Worm (Caenorhabditis elegans) whole organism, young adult: ENCODE data around the gene ins-23.

Source experiments
- B0261.1 ChIP-seq: sonication (generic microtip); optimal IDR thresholded peaks from 2 replicates; lab custom pipeline; 2016; ENCODE audit warnings: mild to moderate bottlenecking, missing genetic modification characterization, moderate library complexity, missing compliant biosample characterization
- C17E4.6 ChIP-seq: fragments of 200-800 bp; sonication (Bioruptor generic); IDR thresholded peaks from 2 replicates; pipeline ENCODE4 v1.3.6; 2022; ENCODE audit warnings: missing genetic modification reagents, missing genetic modification characterization, missing compliant biosample characterization
- F33H1.4 ChIP-seq: fragments of 200-800 bp; sonication (Bioruptor generic); IDR thresholded peaks from 2 replicates; pipeline ENCODE4 v1.3.6; 2022; ENCODE audit warnings: missing genetic modification reagents, missing genetic modification characterization, missing compliant biosample characterization
- F49E8.2 ChIP-seq: sonication (generic microtip); optimal IDR thresholded peaks from 3 replicates; lab custom pipeline; 2017; ENCODE audit warnings: missing genetic modification characterization, mild to moderate bottlenecking, missing compliant biosample characterization, antibody characterized with exemption, moderate library complexity; ENCODE audit not compliant: insufficient read depth
- F57C9.4 ChIP-seq: sonication (generic microtip); optimal IDR thresholded peaks from 2 replicates; lab custom pipeline; 2017; ENCODE audit warnings: mild to moderate bottlenecking, missing genetic modification characterization, missing compliant biosample characterization
- T26A5.8 ChIP-seq: sonication (generic microtip); optimal IDR thresholded peaks from 2 replicates; lab custom pipeline; 2016; ENCODE audit warnings: missing genetic modification characterization, missing compliant biosample characterization
- Y53F4B.3 ChIP-seq: fragments of 200-800 bp; sonication (Bioruptor generic); IDR thresholded peaks from 2 replicates; pipeline ENCODE4 v1.3.6; 2022; ENCODE audit warnings: missing genetic modification reagents, missing genetic modification characterization, missing compliant biosample characterization
- Y53G8AR.9 ChIP-seq: fragments of 200-800 bp; sonication (Bioruptor generic); conservative IDR thresholded peaks from 2 replicates; pipeline ENCODE4 v1.3.6; 2022; ENCODE audit warnings: missing genetic modification reagents, missing genetic modification characterization, missing compliant biosample characterization
- Y67H2A.10 ChIP-seq: fragments of 200-800 bp; sonication (Bioruptor generic); conservative IDR thresholded peaks from 2 replicates; pipeline ENCODE4 v1.3.6; 2022; ENCODE audit warnings: missing genetic modification reagents, missing genetic modification characterization, missing compliant biosample characterization
- Y95B8A.8 ChIP-seq: fragments of 200-800 bp; sonication (Bioruptor generic); IDR thresholded peaks from 2 replicates; pipeline ENCODE4 v1.3.6; 2022; ENCODE audit warnings: missing genetic modification reagents, missing genetic modification characterization, missing compliant biosample characterization
- attf-5 ChIP-seq: fragments of 200-800 bp; sonication (Bioruptor generic); optimal IDR thresholded peaks from 2 replicates; lab custom pipeline; 2018; ENCODE audit warnings: mild to moderate bottlenecking, missing genetic modification characterization, missing compliant biosample characterization
- bed-1 ChIP-seq: fragments of 200-800 bp; sonication (Bioruptor generic); IDR thresholded peaks from 2 replicates; pipeline ENCODE4 v1.3.6; 2022; ENCODE audit warnings: missing genetic modification reagents, missing genetic modification characterization, missing compliant biosample characterization
- bed-2 ChIP-seq: fragments of 200-800 bp; sonication (Bioruptor generic); IDR thresholded peaks from 2 replicates; pipeline ENCODE4 v1.3.6; 2022; ENCODE audit warnings: missing genetic modification reagents, missing genetic modification characterization, missing compliant biosample characterization
- cebp-2 ChIP-seq: fragments of 200-800 bp; sonication (Bioruptor generic); IDR thresholded peaks from 2 replicates; pipeline ENCODE4 v1.3.6; 2022; ENCODE audit warnings: missing genetic modification characterization, missing compliant biosample characterization
- ceh-27 ChIP-seq: fragments of 200-800 bp; sonication (Bioruptor generic); optimal IDR thresholded peaks from 2 replicates; lab custom pipeline; 2018; ENCODE audit warnings: mild to moderate bottlenecking, missing genetic modification characterization, moderate library complexity, missing compliant biosample characterization
- ceh-58 ChIP-seq: fragments of 200-800 bp; sonication (Bioruptor generic); IDR thresholded peaks from 2 replicates; pipeline ENCODE4 v1.3.6; 2022; ENCODE audit warnings: missing genetic modification characterization, missing compliant biosample characterization
- egrh-3 ChIP-seq: fragments of 200-800 bp; sonication (Bioruptor generic); IDR thresholded peaks from 2 replicates; pipeline ENCODE4 v1.3.6; 2022; ENCODE audit warnings: missing genetic modification reagents, missing genetic modification characterization, missing compliant biosample characterization
- fkh-3 ChIP-seq: sonication (generic microtip); optimal IDR thresholded peaks from 2 replicates; lab custom pipeline; 2016; ENCODE audit warnings: mild to moderate bottlenecking, missing genetic modification characterization, missing compliant biosample characterization
- hlh-12 ChIP-seq: sonication (generic microtip); optimal IDR thresholded peaks from 2 replicates; lab custom pipeline; 2016; ENCODE audit warnings: missing genetic modification characterization, missing compliant biosample characterization
- hlh-26 ChIP-seq: fragments of 200-800 bp; sonication (Bioruptor generic); conservative IDR thresholded peaks from 2 replicates; pipeline ENCODE4 v1.3.6; 2022; ENCODE audit warnings: missing genetic modification reagents, missing genetic modification characterization, missing compliant biosample characterization
- hmg-1.2 ChIP-seq: fragments of 200-800 bp; sonication (Bioruptor generic); IDR thresholded peaks from 2 replicates; pipeline ENCODE4 v1.3.6; 2022; ENCODE audit warnings: missing genetic modification reagents, missing genetic modification characterization, missing compliant biosample characterization
- lag-1 ChIP-seq: fragments of 200-800 bp; sonication (Bioruptor generic); IDR thresholded peaks from 2 replicates; pipeline ENCODE4 v1.3.6; 2022; ENCODE audit warnings: missing genetic modification reagents, missing genetic modification characterization, missing compliant biosample characterization
- let-607 ChIP-seq, 2 experiments: fragments of 200-800 bp in 1 of 2; sonication (Bioruptor generic) in 1 of 2; sonication (generic microtip) in 1 of 2; optimal IDR thresholded peaks; 2 replicates each; lab custom pipeline; 2016 to 2018; ENCODE audit warnings: mild to moderate bottlenecking in 2 of 2, missing compliant biosample characterization in 2 of 2, missing genetic modification characterization in 2 of 2, moderate library complexity in 2 of 2, missing genotype in 1 of 2
- lin-35 ChIP-seq, 3 experiments: fragments of 150-350 bp in 2 of 3; sonication (generic microtip) in 1 of 3; optimal IDR thresholded peaks; 2 replicates each; lab custom pipeline; 2014 to 2018; ENCODE audit warnings: missing biosample characterization in 3 of 3, missing genetic modification characterization in 3 of 3, missing genetic modification reagents in 3 of 3
- nfya-2 ChIP-seq: fragments of 200-800 bp; sonication (Bioruptor generic); IDR thresholded peaks from 2 replicates; pipeline ENCODE4 v1.3.6; 2022; ENCODE audit warnings: missing genetic modification reagents, missing genetic modification characterization, missing compliant biosample characterization
- nhr-90 ChIP-seq: sonication (generic microtip); optimal IDR thresholded peaks from 2 replicates; lab custom pipeline; 2016; ENCODE audit warnings: missing genotype, mild to moderate bottlenecking, missing genetic modification characterization, missing compliant biosample characterization
- pbrm-1 ChIP-seq: fragments of 200-800 bp; sonication (Bioruptor generic); IDR thresholded peaks from 2 replicates; pipeline ENCODE4 v1.3.6; 2022; ENCODE audit warnings: missing genetic modification reagents, missing genetic modification characterization, missing compliant biosample characterization
- snpc-1.3 ChIP-seq: sonication (generic microtip); optimal IDR thresholded peaks from 2 replicates; lab custom pipeline; 2017; ENCODE audit warnings: missing genetic modification characterization, mild to moderate bottlenecking, missing compliant biosample characterization, antibody characterized with exemption, moderate library complexity, missing genotype, missing genetic modification reagents; ENCODE audit not compliant: insufficient read depth
- snpc-3.4 ChIP-seq: sonication (generic microtip); optimal IDR thresholded peaks from 2 replicates; lab custom pipeline; 2017; ENCODE audit warnings: missing genetic modification characterization, mild to moderate bottlenecking, missing compliant biosample characterization, antibody characterized with exemption, moderate library complexity, missing genotype, missing genetic modification reagents
- tbx-9 ChIP-seq: sonication (generic microtip); optimal IDR thresholded peaks from 2 replicates; lab custom pipeline; 2016; ENCODE audit warnings: borderline replicate concordance, missing genetic modification characterization, inconsistent platforms, missing compliant biosample characterization
- unc-130 ChIP-seq: sonication (generic microtip); optimal IDR thresholded peaks from 2 replicates; lab custom pipeline; 2016; ENCODE audit warnings: missing genetic modification reagents, missing genetic modification characterization, missing compliant biosample characterization
- ztf-26 ChIP-seq: sonication (generic microtip); optimal IDR thresholded peaks from 2 replicates; lab custom pipeline; 2017; ENCODE audit warnings: missing genetic modification characterization, missing compliant biosample characterization

Gene ins-23

ce11 chrIII:9991324-9991723, 36.7 kb upstream of the ins-23 start:
- TF ChIP-seq fkh-3 (tag; lab: Kevin White, UChicago) = no peak
- TF ChIP-seq ceh-27 (GFP tag; lab: Kevin White, UChicago) = no peak
- no peak for TF ChIP-seq lag-1 (GFP tag; lab: Robert Waterston, UW)
- no peak for TF ChIP-seq bed-2 (GFP tag; lab: Robert Waterston, UW)
- TF ChIP-seq ztf-26 (tag; lab: Kevin White, UChicago) = no peak
- TF ChIP-seq hlh-26 (GFP tag; lab: Robert Waterston, UW) = no peak
- TF ChIP-seq Y67H2A.10 = no peak
- no peak for TF ChIP-seq F57C9.4 (tag; lab: Kevin White, UChicago)
- TF ChIP-seq pbrm-1 (GFP tag; lab: Robert Waterston, UW) = no peak

DNA sequence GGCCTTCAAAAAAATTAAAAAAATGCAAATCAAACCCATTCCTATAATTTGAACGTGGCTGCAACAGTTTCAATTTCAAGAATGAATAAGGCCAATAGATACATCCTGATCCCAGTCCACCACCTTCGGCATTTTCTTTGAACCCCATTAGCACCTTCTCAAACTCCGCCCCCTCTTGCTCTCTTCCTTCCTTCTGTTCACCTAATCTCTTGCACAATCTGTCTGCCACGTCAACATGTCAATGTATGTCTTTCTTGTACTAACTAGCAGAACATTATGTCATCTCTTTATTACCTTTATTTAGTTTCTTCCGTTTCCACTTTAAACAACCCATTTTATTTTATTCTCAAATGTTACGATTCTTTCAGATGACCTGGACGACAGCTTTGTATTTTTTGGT, 34.5 kb upstream of the ins-23 start, which contains the start of gene C05B5.4:
Gene C05B5.4 (plus strand): TSS at position 351 of the 400 bp plus-strand sequence.
- TF ChIP-seq Y53F4B.3 (GFP tag; lab: Robert Waterston, UW) (no peak), fkh-3 (tag; lab: Kevin White, UChicago) (no peak), cebp-2 (GFP tag; lab: Robert Waterston, UW) (no peak), nhr-90 (tag; lab: Kevin White, UChicago) (no peak), F33H1.4 (GFP tag; lab: Robert Waterston, UW) (no peak)
- TF ChIP-seq, all 124 proteins: peak for 0

- TF ChIP-seq nfya-2 (GFP tag; lab: Robert Waterston, UW) = no peak
- TF ChIP-seq ceh-58 (GFP tag; lab: Robert Waterston, UW) = no peak
- no peak for TF ChIP-seq T26A5.8 (tag; lab: Kevin White, UChicago)
- no peak for TF ChIP-seq Y95B8A.8 (GFP tag; lab: Robert Waterston, UW)
- no peak for TF ChIP-seq attf-5 (GFP tag; lab: Kevin White, UChicago)
- TF ChIP-seq, all 124 proteins: peak for 0
Measured at ce11 chrIII:9997890-9998289, 30.2 kb upstream of the ins-23 start, which contains the start of gene pqn-8. Gene pqn-8, minus strand, starts transcription at chrIII:9997990.

- TF ChIP-seq F33H1.4 (GFP tag; lab: Robert Waterston, UW) (no peak), hmg-1.2 (GFP tag; lab: Robert Waterston, UW) (no peak), egrh-3 (GFP tag; lab: Robert Waterston, UW) (no peak), snpc-1.3 (no peak), lin-35 (GFP tag; optimal IDR thresholded peaks at IDR 0.05; lab: Kevin White, UChicago) (no peak), Y95B8A.8 (GFP tag; lab: Robert Waterston, UW) (no peak), bed-1 (no peak), unc-130 (no peak), lag-1 (GFP tag; lab: Robert Waterston, UW) (no peak)
Measured at ce11 chrIII:9999235-9999634, 28.8 kb upstream of the ins-23 start, which contains the start of gene C05B5.17. Gene C05B5.17, minus strand, starts transcription at chrIII:9999335.

DNA sequence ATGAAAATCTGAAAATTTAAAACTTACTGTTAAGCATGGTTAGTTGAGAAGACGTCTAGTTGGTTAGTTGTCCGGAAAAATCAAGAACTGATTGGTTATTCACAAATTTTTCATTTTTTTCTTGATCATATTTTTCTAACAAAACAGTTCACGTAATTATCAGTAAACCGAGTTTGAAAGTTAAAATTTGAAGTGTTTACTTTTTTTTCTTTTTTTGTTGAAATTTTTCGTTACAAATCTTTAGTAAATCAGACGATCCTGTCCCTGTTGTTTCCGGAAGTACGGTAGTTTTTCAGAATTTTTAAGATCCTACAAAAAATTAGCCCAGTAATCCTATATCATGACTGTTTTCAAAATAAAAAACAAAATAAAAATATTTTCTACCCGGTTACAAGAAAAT, 27.6 kb upstream of the ins-23 start, which contains the start of gene C05B5.2:
Gene C05B5.2 (minus strand): TSS at position 101 of the 400 bp plus-strand sequence.
- TF ChIP-seq F49E8.2 = no peak
- TF ChIP-seq Y53G8AR.9 = no peak
- no peak for TF ChIP-seq snpc-3.4 (tag; lab: Kevin White, UChicago)
- TF ChIP-seq hmg-1.2 (GFP tag; lab: Robert Waterston, UW) = no peak
- TF ChIP-seq hlh-12 (tag; lab: Kevin White, UChicago) = no peak

ce11 chrIII:10001060-10001459, 27.0 kb upstream of the ins-23 start, which contains the start of gene C05B5.5:
Gene C05B5.5, plus strand, starts transcription at chrIII:10001360.
- TF ChIP-seq let-607 (tag; optimal IDR thresholded peaks at IDR 0.05; lab: Kevin White, UChicago) = no peak
- no peak for TF ChIP-seq tbx-9
- no peak for TF ChIP-seq nfya-2 (GFP tag; lab: Robert Waterston, UW)
- no peak for TF ChIP-seq B0261.1 (tag; lab: Kevin White, UChicago)
- TF ChIP-seq C17E4.6 (GFP tag; lab: Robert Waterston, UW) = no peak
